Fruit fly (Drosophila melanogaster) Kc167 (cell line): Measurements from ENCODE around the gene CG7194.

ENCODE experiments used
- Myc ChIP-seq: fragments of >200 bp; optimal IDR thresholded peaks from 2 replicates; lab custom pipeline; 2017; ENCODE audit warnings: missing external identifiers
- h ChIP-seq: fragments of >200 bp; optimal IDR thresholded peaks from 3 replicates; lab custom pipeline; 2018; ENCODE audit warnings: missing external identifiers
- psq ChIP-seq: fragments of >200 bp; optimal IDR thresholded peaks from 2 replicates; lab custom pipeline; 2017; ENCODE audit warnings: missing external identifiers

DNA sequence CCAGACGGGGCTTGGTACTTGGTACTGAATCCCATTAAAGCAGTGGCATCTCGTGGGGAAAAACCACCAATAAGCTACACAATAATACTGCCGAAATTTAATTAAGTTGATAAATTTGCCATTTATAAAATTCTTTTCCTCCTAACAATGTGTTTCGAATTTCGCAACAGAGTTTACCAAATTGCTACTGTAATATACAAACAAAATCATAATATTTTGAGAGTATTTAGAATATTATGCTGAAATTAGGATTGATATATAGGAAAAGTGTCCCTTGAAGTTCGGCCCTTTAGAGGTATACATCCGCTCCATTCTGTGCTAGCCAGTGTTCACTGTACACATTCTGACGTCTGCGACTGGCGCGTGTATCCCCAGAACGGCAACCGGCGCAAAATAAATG, 19.2 kb downstream of the CG7194 start:
- TF ChIP-seq psq (no peak), Myc (lab: Kevin White, UChicago) (no peak), h (lab: Kevin White, UChicago) (no peak)
